Worm (Caenorhabditis elegans) whole organism, L2 larva: Measurements from ENCODE around the gene mrpl-48.

Experiments
- alr-1 ChIP-seq: fragments of 150-350 bp; optimal IDR thresholded peaks from 2 replicates; lab custom pipeline; 2014; ENCODE audit warnings: missing biosample characterization, missing genetic modification characterization
- aly-2 ChIP-seq: fragments of 150-350 bp; optimal IDR thresholded peaks from 2 replicates; lab custom pipeline; 2014; ENCODE audit warnings: missing biosample characterization, missing genetic modification characterization
- dmd-4 ChIP-seq: sonication (generic microtip); optimal IDR thresholded peaks from 2 replicates; lab custom pipeline; 2017; ENCODE audit warnings: missing biosample characterization, missing genetic modification characterization
- lin-39 ChIP-seq: fragments of 150-350 bp; optimal IDR thresholded peaks from 2 replicates; lab custom pipeline; 2014; ENCODE audit warnings: missing biosample characterization, missing genetic modification reagents, missing genetic modification characterization
- nhr-12 ChIP-seq: fragments of 150-350 bp; optimal IDR thresholded peaks from 2 replicates; lab custom pipeline; 2014; ENCODE audit warnings: missing biosample characterization, missing genetic modification characterization
- nhr-237 ChIP-seq: fragments of 150-350 bp; optimal IDR thresholded peaks from 2 replicates; lab custom pipeline; 2014; ENCODE audit warnings: missing biosample characterization, missing genetic modification characterization
- nhr-77 ChIP-seq: fragments of 150-350 bp; optimal IDR thresholded peaks from 2 replicates; lab custom pipeline; 2014; ENCODE audit warnings: missing biosample characterization, missing genetic modification characterization
- unc-62 ChIP-seq: fragments of 150-350 bp; optimal IDR thresholded peaks from 2 replicates; lab custom pipeline; 2014; ENCODE audit warnings: missing biosample characterization, missing genetic modification reagents, missing genetic modification characterization
- zag-1 ChIP-seq: fragments of 150-350 bp; optimal IDR thresholded peaks from 2 replicates; lab custom pipeline; 2014; ENCODE audit warnings: missing biosample characterization, missing genetic modification characterization

DNA sequence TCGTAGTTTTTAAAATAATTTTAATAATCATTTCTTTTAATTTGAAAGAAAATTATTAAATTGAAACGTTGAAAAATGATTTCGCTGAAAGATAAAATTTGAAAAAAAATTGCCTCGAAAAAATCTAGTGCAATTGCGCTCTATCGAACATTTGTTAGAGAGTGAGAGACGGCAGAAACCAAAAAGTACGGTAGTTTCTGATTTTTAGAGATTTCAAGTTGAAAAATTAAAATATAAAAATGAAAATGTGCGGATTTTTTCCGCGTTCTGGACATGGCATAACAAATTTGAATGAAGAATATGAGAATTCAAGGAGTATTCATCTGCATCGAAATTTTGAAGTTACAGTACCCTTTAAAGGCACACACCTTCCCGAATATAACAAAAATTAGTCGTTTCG is 25.9 kb downstream of the mrpl-48 start:
- TF ChIP-seq dmd-4 (tag; lab: Kevin White, UChicago) (no peak), alr-1 (tag; lab: Kevin White, UChicago) (no peak), zag-1 (tag; lab: Kevin White, UChicago) (no peak), aly-2 (tag; lab: Kevin White, UChicago) (no peak), lin-39 (no peak), nhr-12 (tag; lab: Kevin White, UChicago) (no peak), unc-62 (no peak), nhr-237 (tag; lab: Kevin White, UChicago) (no peak), nhr-77 (no peak)
